Worm (Caenorhabditis elegans): ENCODE results near the gene C27A2.8.
A peak's percentile ranks its signal among the peaks of the same experiment; 100 is the strongest.

- peak; percentile 55 for TF ChIP-seq him-1 (tag; optimal IDR thresholded peaks at IDR 0.05)
- TF ChIP-seq dao-5 (tag; optimal IDR thresholded peaks at IDR 0.05) = peak; percentile 13
- TF ChIP-seq W03F9.2 (tag; optimal IDR thresholded peaks at IDR 0.05) = peak; percentile 12
These were observed 10.5 kb downstream of the C27A2.8 start for ce11 chrII:5057315-5057714.
